Worm (Caenorhabditis elegans) whole organism, L1 larva: Measurements from ENCODE around the gene smap-1.

Experiments
- C04F5.9 ChIP-seq: sonication (generic microtip); optimal IDR thresholded peaks from 2 replicates; lab custom pipeline; 2016; ENCODE audit warnings: missing genetic modification characterization, missing compliant biosample characterization
- C16A3.4 ChIP-seq: fragments of 150-350 bp; optimal IDR thresholded peaks from 2 replicates; lab custom pipeline; 2014; ENCODE audit warnings: missing biosample characterization, missing genetic modification characterization
- C34B4.2 ChIP-seq: sonication (generic microtip); optimal IDR thresholded peaks from 2 replicates; lab custom pipeline; 2017; ENCODE audit warnings: mild to moderate bottlenecking, missing genetic modification characterization, missing compliant biosample characterization
- F16B12.6 ChIP-seq: fragments of 150-350 bp; optimal IDR thresholded peaks from 2 replicates; lab custom pipeline; 2014; ENCODE audit warnings: missing biosample characterization, missing genetic modification characterization
- Y116A8C.19 ChIP-seq: sonication (generic microtip); optimal IDR thresholded peaks from 2 replicates; lab custom pipeline; 2016; ENCODE audit warnings: missing compliant biosample characterization, missing genetic modification characterization, borderline replicate concordance
- aha-1 ChIP-seq: fragments of 150-350 bp; optimal IDR thresholded peaks from 2 replicates; lab custom pipeline; 2014; ENCODE audit warnings: missing biosample characterization, missing genetic modification characterization
- aly-2 ChIP-seq: fragments of 150-350 bp; optimal IDR thresholded peaks from 2 replicates; lab custom pipeline; 2014; ENCODE audit warnings: missing biosample characterization, missing genetic modification characterization
- ama-1 ChIP-seq: fragments of 150-350 bp; optimal IDR thresholded peaks from 2 replicates; lab custom pipeline; 2014
- blmp-1 ChIP-seq: fragments of 150-350 bp; optimal IDR thresholded peaks from 2 replicates; lab custom pipeline; 2014; ENCODE audit warnings: missing biosample characterization, missing genetic modification characterization
- ceh-8 ChIP-seq: fragments of 200-800 bp; sonication (Bioruptor generic); optimal IDR thresholded peaks from 2 replicates; lab custom pipeline; 2018; ENCODE audit warnings: mild to moderate bottlenecking, missing genetic modification characterization, moderate library complexity, missing compliant biosample characterization
- ceh-88 ChIP-seq: fragments of 200-800 bp; sonication (Bioruptor generic); IDR thresholded peaks from 2 replicates; pipeline ENCODE4 v1.3.6; 2022; ENCODE audit warnings: missing genetic modification characterization, missing compliant biosample characterization
- ces-1 ChIP-seq: fragments of 150-350 bp; optimal IDR thresholded peaks from 2 replicates; lab custom pipeline; 2014; ENCODE audit warnings: missing biosample characterization, missing genetic modification reagents, missing genetic modification characterization
- efl-3 ChIP-seq: fragments of 200-800 bp; sonication (Bioruptor generic); optimal IDR thresholded peaks from 2 replicates; lab custom pipeline; 2018; ENCODE audit warnings: mild to moderate bottlenecking, missing genetic modification characterization, missing compliant biosample characterization
- egl-13 ChIP-seq: sonication (generic microtip); optimal IDR thresholded peaks from 2 replicates; lab custom pipeline; 2016; ENCODE audit warnings: missing genotype, missing genetic modification reagents, missing genetic modification characterization, missing compliant biosample characterization
- elt-2 ChIP-seq: sonication (generic microtip); optimal IDR thresholded peaks from 2 replicates; lab custom pipeline; 2016; ENCODE audit warnings: missing genetic modification characterization, mild to moderate bottlenecking, inconsistent platforms, missing compliant biosample characterization, missing genetic modification reagents
- ets-5 ChIP-seq: fragments of 200-800 bp; sonication (Bioruptor generic); IDR thresholded peaks from 2 replicates; pipeline ENCODE4 v1.3.6; 2022; ENCODE audit warnings: missing genetic modification characterization, missing compliant biosample characterization
- fkh-10 ChIP-seq: sonication (generic microtip); optimal IDR thresholded peaks from 2 replicates; lab custom pipeline; 2017; ENCODE audit warnings: missing biosample characterization, missing genetic modification reagents, missing genetic modification characterization
- hpl-2 ChIP-seq: fragments of 150-350 bp; optimal IDR thresholded peaks from 2 replicates; lab custom pipeline; 2014; ENCODE audit warnings: missing biosample characterization, missing genetic modification reagents, missing genetic modification characterization
- irx-1 ChIP-seq: sonication (generic microtip); optimal IDR thresholded peaks from 2 replicates; lab custom pipeline; 2016; ENCODE audit warnings: missing genetic modification characterization, missing compliant biosample characterization
- isw-1 ChIP-seq: fragments of 200-800 bp; sonication (Bioruptor generic); IDR thresholded peaks from 2 replicates; pipeline ENCODE4 v1.3.6; 2022; ENCODE audit warnings: missing genetic modification characterization, missing compliant biosample characterization
- jun-1 ChIP-seq: fragments of 150-350 bp; optimal IDR thresholded peaks from 2 replicates; lab custom pipeline; 2014; ENCODE audit warnings: missing biosample characterization, missing genetic modification reagents, missing genetic modification characterization
- lin-13 ChIP-seq: fragments of 150-350 bp; optimal IDR thresholded peaks from 2 replicates; lab custom pipeline; 2014; ENCODE audit warnings: missing biosample characterization, missing genetic modification reagents, missing genetic modification characterization
- lin-15B ChIP-seq: fragments of 150-350 bp; sonication (generic microtip); optimal IDR thresholded peaks from 3 replicates; lab custom pipeline; 2014; ENCODE audit warnings: missing biosample characterization, missing genetic modification characterization
- lin-35 ChIP-seq, 2 experiments: fragments of 150-350 bp; optimal IDR thresholded peaks; 2 replicates each; lab custom pipeline; 2014; ENCODE audit warnings: missing biosample characterization in 2 of 2, missing genetic modification characterization in 2 of 2, missing genetic modification reagents in 2 of 2
- lin-39 ChIP-seq: fragments of 150-350 bp; optimal IDR thresholded peaks from 2 replicates; lab custom pipeline; 2014; ENCODE audit warnings: missing biosample characterization, missing genetic modification reagents, missing genetic modification characterization
- lir-3 ChIP-seq: sonication (generic microtip); optimal IDR thresholded peaks from 2 replicates; lab custom pipeline; 2016; ENCODE audit warnings: mild to moderate bottlenecking, missing genetic modification characterization, moderate library complexity, missing compliant biosample characterization; ENCODE audit not compliant: poor library complexity
- lsy-2 ChIP-seq, 2 experiments: fragments of 150-350 bp; optimal IDR thresholded peaks; 2 replicates each; lab custom pipeline; 2014; ENCODE audit warnings: missing biosample characterization in 2 of 2, missing genetic modification characterization in 2 of 2
- mdl-1 ChIP-seq, 2 experiments: fragments of 150-350 bp; optimal IDR thresholded peaks; 2 replicates each; lab custom pipeline; 2014 to 2017; ENCODE audit warnings: missing biosample characterization in 2 of 2, missing genetic modification characterization in 2 of 2, inconsistent platforms in 1 of 2
- mef-2 ChIP-seq: fragments of 150-350 bp; optimal IDR thresholded peaks from 2 replicates; lab custom pipeline; 2014; ENCODE audit warnings: missing biosample characterization, missing genetic modification characterization
- nhr-11 ChIP-seq: fragments of 150-350 bp; optimal IDR thresholded peaks from 2 replicates; lab custom pipeline; 2014; ENCODE audit warnings: missing biosample characterization, missing genetic modification characterization
- nhr-12 ChIP-seq: sonication (generic microtip); optimal IDR thresholded peaks from 2 replicates; lab custom pipeline; 2017; ENCODE audit warnings: missing biosample characterization, missing genetic modification characterization
- nhr-19 ChIP-seq: fragments of 200-800 bp; sonication (Bioruptor generic); conservative IDR thresholded peaks from 2 replicates; pipeline ENCODE4 v1.3.6; 2022; ENCODE audit warnings: missing genetic modification characterization, missing compliant biosample characterization
- nhr-20 ChIP-seq: sonication (generic microtip); optimal IDR thresholded peaks from 2 replicates; lab custom pipeline; 2016; ENCODE audit warnings: mild to moderate bottlenecking, missing genetic modification characterization, missing compliant biosample characterization
- nhr-237 ChIP-seq: fragments of 150-350 bp; optimal IDR thresholded peaks from 2 replicates; lab custom pipeline; 2014; ENCODE audit warnings: missing biosample characterization, missing genetic modification characterization
- nhr-71 ChIP-seq: sonication (generic microtip); optimal IDR thresholded peaks from 2 replicates; lab custom pipeline; 2016; ENCODE audit warnings: mild to moderate bottlenecking, missing genetic modification characterization, moderate library complexity, missing compliant biosample characterization
- nhr-77 ChIP-seq: fragments of 150-350 bp; optimal IDR thresholded peaks from 2 replicates; lab custom pipeline; 2014; ENCODE audit warnings: missing biosample characterization, missing genetic modification characterization
- nhr-84 ChIP-seq: sonication (generic microtip); optimal IDR thresholded peaks from 2 replicates; lab custom pipeline; 2017; ENCODE audit warnings: missing biosample characterization, missing genetic modification characterization
- nhr-85 ChIP-seq: sonication (generic microtip); peaks from one replicate; lab custom pipeline; 2016; ENCODE audit warnings: missing genetic modification characterization, inconsistent platforms, missing compliant biosample characterization
- nhr-90 ChIP-seq: sonication (generic microtip); optimal IDR thresholded peaks from 2 replicates; lab custom pipeline; 2016; ENCODE audit warnings: mild to moderate bottlenecking, missing genetic modification characterization, missing compliant biosample characterization; ENCODE audit not compliant: poor library complexity
- pag-3 ChIP-seq: sonication (generic microtip); optimal IDR thresholded peaks from 2 replicates; lab custom pipeline; 2017; ENCODE audit warnings: missing genetic modification characterization, mild to moderate bottlenecking, missing compliant biosample characterization, antibody characterized with exemption, borderline replicate concordance; ENCODE audit not compliant: insufficient read depth
- pax-3 ChIP-seq: fragments of 200-800 bp; sonication (Bioruptor generic); optimal IDR thresholded peaks from 2 replicates; lab custom pipeline; 2018; ENCODE audit warnings: mild to moderate bottlenecking, missing genetic modification characterization, moderate library complexity, missing compliant biosample characterization
- rnt-1 ChIP-seq: sonication (generic microtip); optimal IDR thresholded peaks from 2 replicates; lab custom pipeline; 2016; ENCODE audit warnings: mild to moderate bottlenecking, missing genetic modification characterization, moderate library complexity, missing compliant biosample characterization
- skn-1 ChIP-seq: fragments of 150-350 bp; optimal IDR thresholded peaks from 2 replicates; lab custom pipeline; 2014; ENCODE audit warnings: missing biosample characterization, missing genetic modification characterization
- snu-23 ChIP-seq: sonication (generic microtip); optimal IDR thresholded peaks from 2 replicates; lab custom pipeline; 2016; ENCODE audit warnings: missing genetic modification characterization, missing compliant biosample characterization
- sox-4 ChIP-seq: sonication (generic microtip); optimal IDR thresholded peaks from 2 replicates; lab custom pipeline; 2016; ENCODE audit warnings: missing genetic modification characterization, missing compliant biosample characterization
- swsn-7 ChIP-seq: sonication (generic microtip); optimal IDR thresholded peaks from 2 replicates; lab custom pipeline; 2016; ENCODE audit warnings: missing genetic modification characterization, missing compliant biosample characterization
- tbx-2 ChIP-seq: sonication (generic microtip); optimal IDR thresholded peaks from 2 replicates; lab custom pipeline; 2016; ENCODE audit warnings: missing genetic modification characterization, missing compliant biosample characterization
- tlp-1 ChIP-seq: fragments of 150-350 bp; optimal IDR thresholded peaks from 2 replicates; lab custom pipeline; 2014; ENCODE audit warnings: missing biosample characterization, missing genetic modification characterization
- unc-86 ChIP-seq: sonication (generic microtip); optimal IDR thresholded peaks from 2 replicates; lab custom pipeline; 2016; ENCODE audit warnings: missing genetic modification characterization, missing compliant biosample characterization
- vab-15 ChIP-seq: sonication (generic microtip); optimal IDR thresholded peaks from 2 replicates; lab custom pipeline; 2017; ENCODE audit warnings: missing genotype, mild to moderate bottlenecking, missing genetic modification characterization, missing compliant biosample characterization
- zag-1 ChIP-seq: fragments of 150-350 bp; optimal IDR thresholded peaks from 2 replicates; lab custom pipeline; 2014; ENCODE audit warnings: missing biosample characterization, missing genetic modification characterization
- zip-4 ChIP-seq: fragments of 200-800 bp; sonication (Bioruptor generic); optimal IDR thresholded peaks from 2 replicates; lab custom pipeline; 2018; ENCODE audit warnings: mild to moderate bottlenecking, missing genetic modification characterization, moderate library complexity, missing compliant biosample characterization
- ztf-11 ChIP-seq, 2 experiments: sonication (generic microtip); optimal IDR thresholded peaks; 2 replicates each; lab custom pipeline; 2016 to 2017; ENCODE audit warnings: missing genetic modification characterization in 2 of 2, missing biosample characterization in 1 of 2, missing compliant biosample characterization in 1 of 2
- ztf-4 ChIP-seq: fragments of 150-350 bp; optimal IDR thresholded peaks from 2 replicates; lab custom pipeline; 2014; ENCODE audit warnings: missing biosample characterization, missing genetic modification characterization

smap-1 gene

DNA sequence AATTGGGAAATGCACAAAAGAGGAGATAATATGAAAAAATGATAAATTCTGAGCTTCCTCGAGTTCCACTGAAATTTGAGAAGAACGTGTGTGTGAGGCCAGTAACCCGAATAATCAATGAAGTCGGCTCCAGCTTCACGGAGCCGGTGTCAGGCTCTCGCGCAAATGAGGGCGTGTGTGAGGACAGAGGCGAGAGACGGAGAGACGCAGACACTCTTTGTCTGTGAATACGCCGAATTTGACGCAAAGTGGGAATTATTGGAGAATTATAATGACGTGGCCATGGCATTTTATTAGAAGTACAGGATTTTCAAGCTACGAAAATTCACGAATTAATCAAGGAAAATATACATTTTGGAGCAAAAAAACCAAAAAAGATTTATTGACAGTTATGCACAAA, 310 bp upstream of the smap-1 start:
- TF ChIP-seq skn-1 (peak; percentile 8), swsn-7 (tag; lab: Kevin White, UChicago) (peak; percentile 53), ama-1 (lab: Kevin White, UChicago) (peak; percentile 39), lir-3 (tag; lab: Kevin White, UChicago) (no peak), nhr-19 (GFP tag; lab: Robert Waterston, UW) (no peak), ztf-4 (tag; lab: Kevin White, UChicago) (no peak), F16B12.6 (peak; percentile 88), isw-1 (GFP tag; lab: Robert Waterston, UW) (no peak; the same call in 1 of the 2 replicates), mef-2 (no peak), zag-1 (tag; lab: Kevin White, UChicago) (no peak), jun-1 (peak; percentile 4), lin-35 (GFP tag; optimal IDR thresholded peaks at IDR 0.05; lab: Kevin White, UChicago) (peak; percentile 64 to 68), nhr-71 (tag; lab: Kevin White, UChicago) (peak; percentile 65), nhr-77 (tag; lab: Kevin White, UChicago) (no peak), egl-13 (tag; lab: Kevin White, UChicago) (peak; percentile 33), snu-23 (GFP tag; lab: Kevin White, UChicago) (peak; percentile 71), nhr-84 (no peak), rnt-1 (tag; lab: Kevin White, UChicago) (peak; percentile 55), ceh-8 (GFP tag; lab: Kevin White, UChicago) (no peak), pag-3 (tag; lab: Kevin White, UChicago) (no peak), efl-3 (GFP tag; lab: Kevin White, UChicago) (no peak), mdl-1 (tag; optimal IDR thresholded peaks at IDR 0.05; lab: Kevin White, UChicago) (peak in 1 of 2 experiments; percentile 24), tbx-2 (peak; percentile 57), aha-1 (tag; lab: Kevin White, UChicago) (no peak), C34B4.2 (tag; lab: Kevin White, UChicago) (no peak), ztf-11 (tag; optimal IDR thresholded peaks at IDR 0.05; lab: Kevin White, UChicago) (no peak), C04F5.9 (no peak), nhr-90 (peak; percentile 17), blmp-1 (tag; lab: Kevin White, UChicago) (no peak), irx-1 (peak; percentile 6), zip-4 (no peak), nhr-11 (tag; lab: Kevin White, UChicago) (no peak), Y116A8C.19 (tag; lab: Kevin White, UChicago) (no peak), hpl-2 (GFP tag; lab: Kevin White, UChicago) (no peak), fkh-10 (no peak), lin-13 (GFP tag; lab: Kevin White, UChicago) (no peak), tlp-1 (tag; lab: Kevin White, UChicago) (no peak), ces-1 (GFP tag; lab: Kevin White, UChicago) (no peak), ets-5 (GFP tag; lab: Robert Waterston, UW) (no peak), nhr-20 (tag; lab: Kevin White, UChicago) (peak; percentile 47), unc-86 (tag; lab: Kevin White, UChicago) (peak; percentile 52), pax-3 (tag; lab: Kevin White, UChicago) (peak; percentile 5), lin-15B (no peak), lin-39 (tag; lab: Kevin White, UChicago) (no peak), lsy-2 (tag; optimal IDR thresholded peaks at IDR 0.05; lab: Kevin White, UChicago) (peak; percentile 21 to 70), aly-2 (tag; lab: Kevin White, UChicago) (no peak), ceh-88 (GFP tag; lab: Robert Waterston, UW) (no peak), elt-2 (tag; lab: Kevin White, UChicago) (no peak), nhr-12 (tag; lab: Kevin White, UChicago) (no peak), vab-15 (tag; lab: Kevin White, UChicago) (no peak), C16A3.4 (tag; lab: Kevin White, UChicago) (no peak), nhr-85 (tag; lab: Kevin White, UChicago) (peak; percentile 70), nhr-237 (no peak), sox-4 (no peak)
